Worm (Caenorhabditis elegans) whole organism, L2 larva: ENCODE measurements around the gene T05A8.7.

ENCODE experiments used
- C34F6.9 ChIP-seq: fragments of 150-350 bp; optimal IDR thresholded peaks from 2 replicates; lab custom pipeline; 2014; ENCODE audit warnings: missing biosample characterization, missing genetic modification characterization
- F13H6.1 ChIP-seq: sonication (generic microtip); optimal IDR thresholded peaks from 2 replicates; lab custom pipeline; 2016; ENCODE audit warnings: missing genetic modification characterization, missing compliant biosample characterization
- ZK546.5 ChIP-seq: sonication (generic microtip); optimal IDR thresholded peaks from 2 replicates; lab custom pipeline; 2017; ENCODE audit warnings: missing biosample characterization, missing genetic modification characterization
- alr-1 ChIP-seq: fragments of 150-350 bp; optimal IDR thresholded peaks from 2 replicates; lab custom pipeline; 2014; ENCODE audit warnings: missing biosample characterization, missing genetic modification characterization
- aly-2 ChIP-seq: fragments of 150-350 bp; optimal IDR thresholded peaks from 2 replicates; lab custom pipeline; 2014; ENCODE audit warnings: missing biosample characterization, missing genetic modification characterization
- ama-1 ChIP-seq: fragments of 150-350 bp; optimal IDR thresholded peaks from 2 replicates; lab custom pipeline; 2018; ENCODE audit warnings: inconsistent platforms
- blmp-1 ChIP-seq: sonication (generic microtip); optimal IDR thresholded peaks from 2 replicates; lab custom pipeline; 2017; ENCODE audit warnings: missing genetic modification characterization, mild to moderate bottlenecking, missing compliant biosample characterization, antibody characterized with exemption, moderate library complexity; ENCODE audit not compliant: insufficient read depth
- ceh-82 ChIP-seq: fragments of 150-350 bp; optimal IDR thresholded peaks from 2 replicates; lab custom pipeline; 2014; ENCODE audit warnings: missing biosample characterization, missing genetic modification characterization
- crh-2 ChIP-seq: sonication (generic microtip); optimal IDR thresholded peaks from 2 replicates; lab custom pipeline; 2017; ENCODE audit warnings: missing biosample characterization, missing genetic modification characterization
- dmd-4 ChIP-seq: sonication (generic microtip); optimal IDR thresholded peaks from 2 replicates; lab custom pipeline; 2017; ENCODE audit warnings: missing biosample characterization, missing genetic modification characterization
- egl-27 ChIP-seq: sonication (generic microtip); optimal IDR thresholded peaks from 3 replicates; lab custom pipeline; 2017; ENCODE audit warnings: missing biosample characterization, missing genetic modification reagents, missing genetic modification characterization
- elt-1 ChIP-seq: fragments of 150-350 bp; optimal IDR thresholded peaks from 2 replicates; lab custom pipeline; 2014; ENCODE audit warnings: missing biosample characterization, missing genetic modification characterization
- elt-3 ChIP-seq: sonication (generic microtip); optimal IDR thresholded peaks from 2 replicates; lab custom pipeline; 2017; ENCODE audit warnings: missing biosample characterization, missing genetic modification characterization
- gmeb-1 ChIP-seq: fragments of 150-350 bp; optimal IDR thresholded peaks from 2 replicates; lab custom pipeline; 2014; ENCODE audit warnings: missing biosample characterization, missing genetic modification characterization
- lin-13 ChIP-seq: fragments of 150-350 bp; optimal IDR thresholded peaks from 2 replicates; lab custom pipeline; 2014; ENCODE audit warnings: missing biosample characterization, missing genetic modification reagents, missing genetic modification characterization
- lin-39 ChIP-seq: fragments of 150-350 bp; optimal IDR thresholded peaks from 2 replicates; lab custom pipeline; 2014; ENCODE audit warnings: missing biosample characterization, missing genetic modification reagents, missing genetic modification characterization
- mab-5 ChIP-seq: fragments of 150-350 bp; optimal IDR thresholded peaks from 2 replicates; lab custom pipeline; 2014; ENCODE audit warnings: missing biosample characterization, missing genetic modification characterization
- nhr-10 ChIP-seq: sonication (generic microtip); optimal IDR thresholded peaks from 2 replicates; lab custom pipeline; 2017; ENCODE audit warnings: missing biosample characterization, missing genetic modification characterization
- nhr-11 ChIP-seq: fragments of 150-350 bp; optimal IDR thresholded peaks from 2 replicates; lab custom pipeline; 2014; ENCODE audit warnings: missing biosample characterization, missing genetic modification characterization
- nhr-12 ChIP-seq: fragments of 150-350 bp; optimal IDR thresholded peaks from 2 replicates; lab custom pipeline; 2014; ENCODE audit warnings: missing biosample characterization, missing genetic modification characterization
- nhr-21 ChIP-seq: fragments of 150-350 bp; optimal IDR thresholded peaks from 2 replicates; lab custom pipeline; 2014; ENCODE audit warnings: missing biosample characterization, missing genetic modification characterization
- nhr-23 ChIP-seq: fragments of 150-350 bp; optimal IDR thresholded peaks from 2 replicates; lab custom pipeline; 2014; ENCODE audit warnings: missing biosample characterization, missing genetic modification reagents, missing genetic modification characterization
- nhr-237 ChIP-seq: fragments of 150-350 bp; optimal IDR thresholded peaks from 2 replicates; lab custom pipeline; 2014; ENCODE audit warnings: missing biosample characterization, missing genetic modification characterization
- nhr-25 ChIP-seq: fragments of 150-350 bp; sonication (generic microtip); optimal IDR thresholded peaks from 3 replicates; lab custom pipeline; 2014; ENCODE audit warnings: missing biosample characterization, missing genetic modification characterization
- nhr-6 ChIP-seq: fragments of 150-350 bp; optimal IDR thresholded peaks from 2 replicates; lab custom pipeline; 2014; ENCODE audit warnings: missing biosample characterization, missing genetic modification characterization
- nhr-77 ChIP-seq: fragments of 150-350 bp; optimal IDR thresholded peaks from 2 replicates; lab custom pipeline; 2014; ENCODE audit warnings: missing biosample characterization, missing genetic modification characterization
- peb-1 ChIP-seq: fragments of 150-350 bp; optimal IDR thresholded peaks from 2 replicates; lab custom pipeline; 2014; ENCODE audit warnings: missing biosample characterization, missing genetic modification characterization
- sem-4 ChIP-seq: fragments of 150-350 bp; optimal IDR thresholded peaks from 2 replicates; lab custom pipeline; 2014; ENCODE audit warnings: missing biosample characterization, missing genetic modification reagents, missing genetic modification characterization
- skn-1 ChIP-seq: sonication (generic microtip); optimal IDR thresholded peaks from 2 replicates; lab custom pipeline; 2017; ENCODE audit warnings: missing biosample characterization, missing genetic modification characterization
- sma-3 ChIP-seq: sonication (generic microtip); optimal IDR thresholded peaks from 2 replicates; lab custom pipeline; 2016; ENCODE audit warnings: missing genetic modification reagents, missing genetic modification characterization, missing compliant biosample characterization
- snpc-4 ChIP-seq: fragments of 150-350 bp; optimal IDR thresholded peaks from 2 replicates; lab custom pipeline; 2014; ENCODE audit warnings: missing biosample characterization, missing genetic modification characterization
- unc-39 ChIP-seq: fragments of 150-350 bp; optimal IDR thresholded peaks from 2 replicates; lab custom pipeline; 2014; ENCODE audit warnings: missing biosample characterization, missing genetic modification characterization
- unc-55 ChIP-seq: fragments of 150-350 bp; sonication (generic microtip); optimal IDR thresholded peaks from 3 replicates; lab custom pipeline; 2014; ENCODE audit warnings: missing biosample characterization, missing genetic modification reagents, missing genetic modification characterization
- unc-62 ChIP-seq: fragments of 150-350 bp; optimal IDR thresholded peaks from 2 replicates; lab custom pipeline; 2014; ENCODE audit warnings: missing biosample characterization, missing genetic modification reagents, missing genetic modification characterization
- ztf-11 ChIP-seq: sonication (generic microtip); optimal IDR thresholded peaks from 2 replicates; lab custom pipeline; 2017; ENCODE audit warnings: missing biosample characterization, missing genetic modification characterization
- ztf-4 ChIP-seq: fragments of 150-350 bp; optimal IDR thresholded peaks from 2 replicates; lab custom pipeline; 2014; ENCODE audit warnings: missing biosample characterization, missing genetic modification characterization

T05A8.7 gene

DNA sequence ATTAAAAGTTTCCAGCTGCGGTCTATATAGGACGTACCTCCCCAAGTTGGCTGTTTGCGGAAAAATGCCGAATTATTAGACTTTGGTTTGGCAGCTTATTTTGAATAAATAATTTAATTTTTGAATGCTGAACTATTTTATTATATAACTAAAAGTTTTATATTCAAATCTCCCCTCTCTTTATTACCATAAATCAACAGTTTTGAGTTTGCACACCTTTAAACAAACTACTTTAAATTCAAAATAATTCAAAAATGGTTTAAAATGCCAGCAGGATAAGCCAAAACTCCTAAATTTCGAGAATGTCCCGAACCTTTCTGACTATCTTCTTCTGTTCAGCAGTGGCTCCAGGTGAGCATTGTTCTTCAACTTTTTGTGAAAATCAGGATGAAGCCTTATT is 37.1 kb upstream of the T05A8.7 start, which contains the start of gene F08D12.3:
Gene F08D12.3 (plus strand): TSS at position 301 of the 400 bp plus-strand sequence.
- no peak for TF ChIP-seq sma-3 (GFP tag; lab: Kevin White, UChicago)
- no peak for TF ChIP-seq alr-1 (tag; lab: Kevin White, UChicago)
- no peak for TF ChIP-seq ZK546.5 (tag; lab: Kevin White, UChicago)
- no peak for TF ChIP-seq nhr-25 (tag; lab: Kevin White, UChicago)
- TF ChIP-seq nhr-23 (tag; lab: Kevin White, UChicago), result no peak
- TF ChIP-seq nhr-6 (tag; lab: Kevin White, UChicago), result no peak
- TF ChIP-seq C34F6.9, result no peak
- no peak for TF ChIP-seq nhr-11
- no peak for TF ChIP-seq peb-1 (tag; lab: Kevin White, UChicago)
- TF ChIP-seq ceh-82, result no peak
- no peak for TF ChIP-seq nhr-237 (tag; lab: Kevin White, UChicago)
- TF ChIP-seq snpc-4 (tag; lab: Kevin White, UChicago), result no peak
- no peak for TF ChIP-seq mab-5 (tag; lab: Kevin White, UChicago)
- no peak for TF ChIP-seq nhr-12 (tag; lab: Kevin White, UChicago)
- TF ChIP-seq unc-62 (GFP tag; lab: Kevin White, UChicago), result no peak
- TF ChIP-seq nhr-10 (tag; lab: Kevin White, UChicago), result no peak
- TF ChIP-seq, all 48 proteins: peak for 0

DNA sequence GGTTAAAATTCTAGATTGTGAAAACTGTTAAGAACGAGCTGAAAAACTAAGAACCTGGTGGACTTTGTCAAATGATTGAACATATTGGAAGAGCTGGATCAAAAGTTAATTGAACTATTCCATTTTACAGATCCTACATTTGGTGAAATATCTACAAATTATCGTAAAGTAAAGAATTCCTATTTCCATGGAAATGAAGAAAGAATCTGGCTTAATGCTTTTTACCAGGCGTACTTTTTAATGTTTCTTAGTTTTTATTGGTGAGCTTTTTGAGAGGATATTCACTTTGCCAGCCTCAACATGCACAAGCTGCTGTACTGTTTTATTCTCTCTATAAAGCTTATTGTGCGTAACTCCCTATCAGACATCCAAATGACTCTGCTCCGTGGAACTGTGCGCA is 35.7 kb upstream of the T05A8.7 start, which contains the start of gene F08D12.4:
Gene F08D12.4 (plus strand): TSS at position 301 of the 400 bp plus-strand sequence.
- TF ChIP-seq unc-62 (GFP tag; lab: Kevin White, UChicago) (no peak), blmp-1 (no peak), unc-55 (GFP tag; lab: Kevin White, UChicago) (no peak), elt-3 (tag; lab: Kevin White, UChicago) (no peak), dmd-4 (tag; lab: Kevin White, UChicago) (no peak), snpc-4 (tag; lab: Kevin White, UChicago) (no peak), crh-2 (tag; lab: Kevin White, UChicago) (no peak), nhr-21 (tag; lab: Kevin White, UChicago) (no peak), unc-39 (tag; lab: Kevin White, UChicago) (no peak), ztf-4 (tag; lab: Kevin White, UChicago) (no peak), sma-3 (GFP tag; lab: Kevin White, UChicago) (no peak), nhr-237 (tag; lab: Kevin White, UChicago) (no peak), sem-4 (tag; lab: Kevin White, UChicago) (no peak), alr-1 (tag; lab: Kevin White, UChicago) (no peak), nhr-25 (tag; lab: Kevin White, UChicago) (no peak), ZK546.5 (tag; lab: Kevin White, UChicago) (no peak), nhr-12 (tag; lab: Kevin White, UChicago) (no peak), egl-27 (no peak), peb-1 (tag; lab: Kevin White, UChicago) (no peak), nhr-23 (tag; lab: Kevin White, UChicago) (no peak)
- TF ChIP-seq, all 48 proteins: peak for 0

DNA sequence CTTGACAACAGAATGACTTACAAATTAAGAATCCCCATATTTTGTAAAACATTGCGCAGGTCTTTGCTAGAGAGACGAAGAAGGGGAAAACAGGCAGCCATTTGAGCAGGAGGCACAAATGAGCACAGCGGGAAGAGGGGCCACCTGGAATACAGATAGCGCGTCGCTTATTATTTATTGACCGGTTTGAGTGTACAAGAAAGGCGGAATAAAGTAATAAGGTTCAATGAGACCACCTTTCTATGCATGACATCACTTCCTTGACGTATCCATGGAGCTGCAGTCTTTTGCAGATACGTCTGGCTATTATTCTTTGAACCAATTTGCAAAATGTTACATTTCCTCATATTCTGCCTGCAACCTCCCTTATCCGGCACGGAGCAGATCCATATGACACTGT is 32.8 kb upstream of the T05A8.7 start, which contains the start of gene fbxb-111:
Gene fbxb-111 (minus strand): TSS at position 101 of the 400 bp plus-strand sequence.
- TF ChIP-seq nhr-77 (no peak), lin-39 (no peak), crh-2 (tag; lab: Kevin White, UChicago) (no peak), nhr-21 (tag; lab: Kevin White, UChicago) (no peak), ama-1 (lab: Kevin White, UChicago) (no peak), C34F6.9 (no peak), unc-62 (GFP tag; lab: Kevin White, UChicago) (no peak), F13H6.1 (tag; lab: Kevin White, UChicago) (no peak), mab-5 (tag; lab: Kevin White, UChicago) (no peak), elt-3 (tag; lab: Kevin White, UChicago) (no peak), ZK546.5 (tag; lab: Kevin White, UChicago) (no peak), ceh-82 (no peak), egl-27 (no peak), elt-1 (tag; lab: Kevin White, UChicago) (no peak), skn-1 (tag; lab: Kevin White, UChicago) (no peak), lin-13 (GFP tag; lab: Kevin White, UChicago) (no peak), ztf-4 (tag; lab: Kevin White, UChicago) (no peak), sem-4 (tag; lab: Kevin White, UChicago) (no peak), ztf-11 (tag; lab: Kevin White, UChicago) (no peak)

DNA sequence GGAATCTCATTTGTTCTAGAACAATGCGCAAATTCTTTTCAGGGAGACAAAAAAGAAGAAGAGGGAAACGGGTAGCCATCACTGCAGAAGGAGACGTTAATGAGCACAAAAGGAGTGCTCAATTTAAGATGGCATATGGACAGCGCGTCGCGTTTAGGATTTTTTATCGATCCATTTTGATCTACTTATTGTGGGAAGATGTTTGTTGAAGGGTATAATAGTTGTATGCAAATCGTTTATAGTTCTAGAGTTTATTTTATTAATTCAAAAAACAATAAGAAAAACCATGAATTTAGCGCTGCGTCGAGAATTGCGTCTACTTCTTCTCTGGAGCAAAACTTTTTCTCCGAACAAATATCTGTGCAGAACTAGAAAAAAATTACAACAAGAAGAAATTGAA is 31.4 kb upstream of the T05A8.7 start, which contains the start of gene sdz-9:
Gene sdz-9 (minus strand): TSS at position 101 of the 400 bp plus-strand sequence.
- no peak for TF ChIP-seq ZK546.5 (tag; lab: Kevin White, UChicago)
- TF ChIP-seq nhr-11, result no peak
- no peak for TF ChIP-seq gmeb-1 (tag; lab: Kevin White, UChicago)
- TF ChIP-seq aly-2 (tag; lab: Kevin White, UChicago), result no peak
- TF ChIP-seq elt-3 (tag; lab: Kevin White, UChicago), result no peak
- no peak for TF ChIP-seq nhr-237 (tag; lab: Kevin White, UChicago)
